Fruit fly (Drosophila melanogaster) whole organism, embryonic: Measurements from ENCODE around the gene CG4615.

ENCODE experiments used
- Abd-B ChIP-seq: fragments of 200-800 bp; sonication (Bioruptor generic); optimal IDR thresholded peaks from 2 replicates; lab custom pipeline; 2018; ENCODE audit warnings: missing biosample characterization, mild to moderate bottlenecking, missing genetic modification characterization, moderate library complexity
- Antp ChIP-seq: fragments of 200-800 bp; sonication (Bioruptor generic); optimal IDR thresholded peaks from 3 replicates; lab custom pipeline; 2016; ENCODE audit warnings: missing biosample characterization, missing genetic modification characterization
- Asciz ChIP-seq: fragments of 200-800 bp; sonication (Bioruptor generic); optimal IDR thresholded peaks from 2 replicates; lab custom pipeline; 2017; ENCODE audit warnings: missing biosample characterization, mild to moderate bottlenecking, missing genetic modification characterization, missing genetic modification reagents
- CG10565 ChIP-seq: fragments of 200-800 bp; sonication (Bioruptor generic); optimal IDR thresholded peaks from 3 replicates; lab custom pipeline; 2016; ENCODE audit warnings: missing biosample characterization, mild to moderate bottlenecking, missing genetic modification characterization
- CG17359 ChIP-seq: fragments of 200-800 bp; sonication (Bioruptor generic); optimal IDR thresholded peaks from 3 replicates; lab custom pipeline; 2018; ENCODE audit warnings: missing biosample characterization, mild to moderate bottlenecking, missing genetic modification characterization, moderate library complexity
- CG17802 ChIP-seq: fragments of 200-800 bp; sonication (Bioruptor generic); optimal IDR thresholded peaks from 2 replicates; lab custom pipeline; 2018; ENCODE audit warnings: missing biosample characterization, mild to moderate bottlenecking, missing genetic modification characterization, moderate library complexity
- CG18599 ChIP-seq: fragments of 200-800 bp; sonication (Bioruptor generic); optimal IDR thresholded peaks from 3 replicates; lab custom pipeline; 2017; ENCODE audit warnings: missing biosample characterization, missing genetic modification characterization, mild to moderate bottlenecking, moderate library complexity, missing genetic modification reagents
- CG2120 ChIP-seq: fragments of 200-800 bp; sonication (Bioruptor generic); optimal IDR thresholded peaks from 3 replicates; lab custom pipeline; 2016; ENCODE audit warnings: missing biosample characterization, missing genetic modification characterization
- CG32772 ChIP-seq: fragments of 200-800 bp; sonication (Bioruptor generic); IDR thresholded peaks from 2 replicates; pipeline ENCODE4 v1.3.6; 2022; ENCODE audit warnings: missing biosample characterization, missing genetic modification characterization
- CG33557 ChIP-seq: fragments of 200-800 bp; sonication (Bioruptor generic); optimal IDR thresholded peaks from 2 replicates; lab custom pipeline; 2019; ENCODE audit warnings: missing biosample characterization, mild to moderate bottlenecking, missing genetic modification characterization, moderate library complexity
- CG34422 ChIP-seq: fragments of 200-800 bp; sonication (Bioruptor generic); IDR thresholded peaks from 3 replicates; pipeline ENCODE4 v1.3.6; 2022; ENCODE audit warnings: missing biosample characterization, missing genetic modification characterization
- CG6654 ChIP-seq: fragments of 200-800 bp; sonication (Bioruptor generic); optimal IDR thresholded peaks from 2 replicates; lab custom pipeline; 2017; ENCODE audit warnings: missing biosample characterization, mild to moderate bottlenecking, missing genetic modification characterization
- CG6813 ChIP-seq: fragments of 200-800 bp; sonication (Bioruptor generic); optimal IDR thresholded peaks from 2 replicates; lab custom pipeline; 2017; ENCODE audit warnings: missing biosample characterization, missing genetic modification characterization, mild to moderate bottlenecking, moderate library complexity, missing genetic modification reagents
- CG7271 ChIP-seq: fragments of 200-800 bp; sonication (Bioruptor generic); optimal IDR thresholded peaks from 2 replicates; lab custom pipeline; 2018; ENCODE audit warnings: missing biosample characterization, mild to moderate bottlenecking, missing genetic modification characterization, moderate library complexity
- CG7839 ChIP-seq: fragments of 200-800 bp; sonication (Bioruptor generic); optimal IDR thresholded peaks from 3 replicates; lab custom pipeline; 2018; ENCODE audit warnings: missing biosample characterization, mild to moderate bottlenecking, missing genetic modification characterization, moderate library complexity
- CkIIα-i1 ChIP-seq: fragments of 200-800 bp; sonication (Bioruptor generic); IDR thresholded peaks from 2 replicates; pipeline ENCODE4 v1.3.6; 2022; ENCODE audit warnings: missing biosample characterization, missing genetic modification characterization
- Fer3 ChIP-seq: fragments of 200-800 bp; sonication (Bioruptor generic); optimal IDR thresholded peaks from 2 replicates; lab custom pipeline; 2018; ENCODE audit warnings: missing biosample characterization, mild to moderate bottlenecking, missing genetic modification characterization, moderate library complexity
- HHEX ChIP-seq: fragments of 200-800 bp; sonication (Bioruptor generic); optimal IDR thresholded peaks from 3 replicates; lab custom pipeline; 2017; ENCODE audit warnings: missing biosample characterization, mild to moderate bottlenecking, missing genetic modification characterization, missing genetic modification reagents
- Hmr ChIP-seq: fragments of 200-800 bp; sonication (Bioruptor generic); optimal IDR thresholded peaks from 3 replicates; lab custom pipeline; 2017; ENCODE audit warnings: mild to moderate bottlenecking, missing biosample characterization, missing genetic modification reagents, missing genetic modification characterization
- Hr39 ChIP-seq: fragments of >200 bp; optimal IDR thresholded peaks from 2 replicates; lab custom pipeline; 2017
- MESR4 ChIP-seq: fragments of 200-800 bp; sonication (Bioruptor generic); optimal IDR thresholded peaks from 2 replicates; lab custom pipeline; 2018; ENCODE audit warnings: missing biosample characterization, mild to moderate bottlenecking, missing genetic modification characterization, moderate library complexity
- Mes4 ChIP-seq: fragments of 200-800 bp; sonication (Bioruptor generic); optimal IDR thresholded peaks from 2 replicates; lab custom pipeline; 2016; ENCODE audit warnings: missing biosample characterization, missing genetic modification characterization
- Nf-YB ChIP-seq: fragments of 200-800 bp; sonication (Bioruptor generic); optimal IDR thresholded peaks from 3 replicates; lab custom pipeline; 2019; ENCODE audit warnings: missing biosample characterization, mild to moderate bottlenecking, missing genetic modification characterization, moderate library complexity
- Nf-YC ChIP-seq: fragments of 200-800 bp; optimal IDR thresholded peaks from 3 replicates; lab custom pipeline; 2019; ENCODE audit warnings: missing biosample characterization, mild to moderate bottlenecking, missing genetic modification characterization, moderate library complexity
- abd-A ChIP-seq: fragments of 200-800 bp; sonication (Bioruptor generic); optimal IDR thresholded peaks from 3 replicates; lab custom pipeline; 2019; ENCODE audit warnings: missing biosample characterization, mild to moderate bottlenecking, missing genetic modification characterization, moderate library complexity
- bowl ChIP-seq: fragments of 200-800 bp; sonication (Bioruptor generic); IDR thresholded peaks from 2 replicates; pipeline ENCODE4 v1.3.6; 2022; ENCODE audit warnings: missing biosample characterization, missing genetic modification characterization
- bsh ChIP-seq, 2 experiments: fragments of 200-800 bp; sonication (Bioruptor generic); optimal IDR thresholded peaks; 2 replicates each; lab custom pipeline; 2017 to 2018; ENCODE audit warnings: mild to moderate bottlenecking in 2 of 2, missing biosample characterization in 2 of 2, missing genetic modification characterization in 2 of 2, moderate library complexity in 1 of 2
- cg ChIP-seq: fragments of 200-800 bp; sonication (Bioruptor generic); optimal IDR thresholded peaks from 3 replicates; lab custom pipeline; 2019; ENCODE audit warnings: missing biosample characterization, mild to moderate bottlenecking, missing genetic modification characterization, moderate library complexity
- crol ChIP-seq: fragments of 200-800 bp; sonication (Bioruptor generic); IDR thresholded peaks from 2 replicates; pipeline ENCODE4 v1.3.6; 2022; ENCODE audit warnings: missing biosample characterization, missing genetic modification characterization
- fru ChIP-seq: fragments of >200 bp; optimal IDR thresholded peaks from 2 replicates; lab custom pipeline; 2017
- grau ChIP-seq: fragments of 200-800 bp; optimal IDR thresholded peaks from 3 replicates; lab custom pipeline; 2019; ENCODE audit warnings: missing biosample characterization, mild to moderate bottlenecking, missing genetic modification characterization, moderate library complexity
- gsb-n ChIP-seq: fragments of 200-800 bp; sonication (Bioruptor generic); optimal IDR thresholded peaks from 3 replicates; lab custom pipeline; 2018; ENCODE audit warnings: missing biosample characterization, mild to moderate bottlenecking, missing genetic modification characterization
- insv ChIP-seq, 2 experiments: fragments of 200-800 bp; sonication (Bioruptor generic); optimal IDR thresholded peaks; 3 replicates each; lab custom pipeline; 2016 to 2018; ENCODE audit warnings: missing biosample characterization in 2 of 2, missing genetic modification characterization in 2 of 2
- knrl ChIP-seq: fragments of 200-800 bp; sonication (Bioruptor generic); IDR thresholded peaks from 3 replicates; pipeline ENCODE4 v1.3.6; 2022; ENCODE audit warnings: missing biosample characterization, missing genetic modification characterization; ENCODE audit not compliant: partially characterized antibody
- lab ChIP-seq: fragments of 200-800 bp; sonication (Bioruptor generic); optimal IDR thresholded peaks from 3 replicates; lab custom pipeline; 2017; ENCODE audit warnings: missing biosample characterization, missing genetic modification characterization, mild to moderate bottlenecking, moderate library complexity, missing genetic modification reagents
- lbe ChIP-seq: fragments of 200-800 bp; sonication (Bioruptor generic); optimal IDR thresholded peaks from 2 replicates; lab custom pipeline; 2016; ENCODE audit warnings: missing biosample characterization, mild to moderate bottlenecking, missing genetic modification characterization
- mam ChIP-seq: fragments of 200-800 bp; sonication (Bioruptor generic); optimal IDR thresholded peaks from 3 replicates; lab custom pipeline; 2016; ENCODE audit warnings: missing biosample characterization, missing genetic modification characterization
- onecut ChIP-seq: fragments of 200-800 bp; sonication (Bioruptor generic); IDR thresholded peaks from 2 replicates; pipeline ENCODE4 v1.3.6; 2022; ENCODE audit warnings: missing biosample characterization, missing genetic modification characterization
- repo ChIP-seq: fragments of 200-800 bp; sonication (Bioruptor generic); optimal IDR thresholded peaks from 2 replicates; lab custom pipeline; 2016; ENCODE audit warnings: missing biosample characterization, missing genetic modification characterization
- ro ChIP-seq: fragments of 200-800 bp; sonication (Bioruptor generic); IDR thresholded peaks from 2 replicates; pipeline ENCODE4 v1.3.6; 2022; ENCODE audit warnings: missing biosample characterization, missing genetic modification characterization
- row ChIP-seq: fragments of 200-800 bp; sonication (Bioruptor generic); IDR thresholded peaks from 3 replicates; pipeline ENCODE4 v1.3.6; 2022; ENCODE audit warnings: missing biosample characterization, missing genetic modification characterization
- run ChIP-seq: fragments of 200-800 bp; sonication (Bioruptor generic); optimal IDR thresholded peaks from 3 replicates; lab custom pipeline; 2018; ENCODE audit warnings: missing biosample characterization, mild to moderate bottlenecking, missing genetic modification characterization
- sima ChIP-seq: fragments of 200-800 bp; sonication (Bioruptor generic); optimal IDR thresholded peaks from 2 replicates; lab custom pipeline; 2016; ENCODE audit warnings: missing biosample characterization, missing genetic modification characterization

CG4615 gene

DNA sequence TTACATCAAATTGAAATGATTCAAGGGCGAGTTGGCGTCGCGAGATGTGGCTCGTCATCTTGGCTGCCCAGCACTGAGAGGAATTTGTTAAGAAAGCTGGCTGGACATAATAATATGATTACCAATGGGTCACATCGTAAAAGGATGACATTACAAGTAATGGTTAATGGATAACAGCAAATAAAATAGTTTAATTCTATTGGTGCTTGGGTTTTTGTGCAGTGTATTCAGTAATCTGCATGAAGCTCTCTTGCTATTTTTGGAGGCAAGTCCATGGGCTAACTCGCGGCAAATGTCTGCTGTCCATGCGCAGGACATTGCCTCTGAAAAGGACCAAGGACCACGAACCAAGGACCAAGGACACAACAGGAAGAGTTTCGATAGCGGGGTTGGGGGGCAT is 39.7 kb upstream of the CG4615 start (continued):
- TF ChIP-seq CG10565 (no peak), CkIIα-i1 (GFP tag; lab: Robert Waterston, UW) (no peak), row (GFP tag; lab: Robert Waterston, UW) (peak; percentile 46), ro (GFP tag; lab: Robert Waterston, UW) (no peak), CG32772 (GFP tag; lab: Robert Waterston, UW) (0 out of 2 replicates have a peak, but pooled peaks have one; percentile 7), lab (peak; percentile 37), CG34422 (no peak), Hmr (peak; percentile 19), sima (no peak), grau (peak; percentile 0), CG18599 (peak; percentile 65), gsb-n (tag; lab: Kevin White, UChicago) (no peak), CG7839 (tag; lab: Kevin White, UChicago) (peak; percentile 31), CG17359 (tag; lab: Kevin White, UChicago) (peak; percentile 24), CG33557 (no peak), bsh (GFP tag; optimal IDR thresholded peaks at IDR 0.05; lab: Kevin White, UChicago) (peak in 1 of 2 experiments; percentile 7), insv (GFP tag; optimal IDR thresholded peaks at IDR 0.05; lab: Kevin White, UChicago) (no peak), bowl (GFP tag; lab: Robert Waterston, UW) (no peak), CG2120 (GFP tag; lab: Kevin White, UChicago) (peak; percentile 15), lbe (GFP tag; lab: Kevin White, UChicago) (no peak)

DNA sequence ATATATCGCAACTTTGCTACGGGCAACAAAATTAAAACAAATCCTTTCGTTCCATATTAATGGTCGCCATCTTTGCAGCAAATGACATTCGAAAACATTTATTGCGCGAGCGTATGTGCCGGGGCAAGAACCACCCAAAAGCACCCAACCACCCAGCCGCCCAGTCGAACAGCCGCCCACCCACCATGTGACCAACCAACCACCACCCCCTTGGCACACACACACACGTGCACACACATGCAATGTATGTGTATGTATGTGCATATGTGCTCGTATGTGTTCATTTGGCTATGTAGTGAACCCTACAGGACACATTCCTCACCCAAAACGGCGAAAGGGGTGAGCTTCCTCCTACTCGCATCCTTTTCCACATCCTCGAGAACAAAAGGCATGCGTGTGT is 37.9 kb upstream of the CG4615 start:
- no peak for TF ChIP-seq fru (lab: Kevin White, UChicago)
- no peak for TF ChIP-seq Antp (GFP tag; lab: Kevin White, UChicago)
- TF ChIP-seq CG10565 = no peak
- peak; percentile 77 for TF ChIP-seq Nf-YB (GFP tag; lab: Kevin White, UChicago)
- no peak for TF ChIP-seq mam (GFP tag; lab: Kevin White, UChicago)
- TF ChIP-seq onecut = no peak
- TF ChIP-seq Asciz (GFP tag; lab: Kevin White, UChicago) = no peak
- TF ChIP-seq abd-A (tag; lab: Kevin White, UChicago) = no peak
- peak; percentile 51 for TF ChIP-seq cg (GFP tag; lab: Kevin White, UChicago)
- no peak for TF ChIP-seq CG6813 (GFP tag; lab: Kevin White, UChicago)
- TF ChIP-seq HHEX = no peak
- TF ChIP-seq Fer3 (tag; lab: Kevin White, UChicago) = no peak
- TF ChIP-seq Mes4 (GFP tag; lab: Kevin White, UChicago) = no peak
- TF ChIP-seq Abd-B (GFP tag; lab: Kevin White, UChicago) = no peak
- TF ChIP-seq Hr39 (lab: Kevin White, UChicago) = peak; percentile 68
- peak; percentile 70 for TF ChIP-seq Nf-YC (tag; lab: Kevin White, UChicago)
- no peak for TF ChIP-seq knrl (GFP tag; lab: Robert Waterston, UW)
- no peak for TF ChIP-seq repo
- no peak for TF ChIP-seq run
- no peak for TF ChIP-seq crol
- no peak for TF ChIP-seq MESR4 (GFP tag; lab: Kevin White, UChicago)
- no peak for TF ChIP-seq CG6654
- TF ChIP-seq CG17802 (tag; lab: Kevin White, UChicago) = no peak
- no peak for TF ChIP-seq CG7271 (tag; lab: Kevin White, UChicago)
